Worm (Caenorhabditis elegans) whole organism, young adult: ENCODE results near the gene Y53G8AL.4.

Source experiments
- B0336.3 ChIP-seq: fragments of 200-800 bp; sonication (Bioruptor generic); IDR thresholded peaks from 2 replicates; pipeline ENCODE4 v1.3.6; 2022; ENCODE audit warnings: missing genetic modification characterization, missing compliant biosample characterization
- F22D6.2 ChIP-seq: sonication (generic microtip); optimal IDR thresholded peaks from 2 replicates; lab custom pipeline; 2016; ENCODE audit warnings: mild to moderate bottlenecking, missing genetic modification characterization, missing compliant biosample characterization
- F23B12.7 ChIP-seq: sonication (generic microtip); optimal IDR thresholded peaks from 2 replicates; lab custom pipeline; 2017; ENCODE audit warnings: missing genetic modification characterization, mild to moderate bottlenecking, missing compliant biosample characterization, antibody characterized with exemption, moderate library complexity; ENCODE audit not compliant: insufficient read depth
- F37B4.10 ChIP-seq: fragments of 200-800 bp; sonication (Bioruptor generic); IDR thresholded peaks from 2 replicates; pipeline ENCODE4 v1.3.6; 2022; ENCODE audit warnings: missing genetic modification characterization, missing compliant biosample characterization
- T07F8.4 ChIP-seq: sonication (generic microtip); optimal IDR thresholded peaks from 2 replicates; lab custom pipeline; 2016; ENCODE audit warnings: mild to moderate bottlenecking, missing genetic modification characterization, moderate library complexity, missing compliant biosample characterization
- T26A5.8 ChIP-seq: sonication (generic microtip); optimal IDR thresholded peaks from 2 replicates; lab custom pipeline; 2016; ENCODE audit warnings: missing genetic modification characterization, missing compliant biosample characterization
- atf-7 ChIP-seq: sonication (generic microtip); optimal IDR thresholded peaks from 2 replicates; lab custom pipeline; 2017; ENCODE audit warnings: mild to moderate bottlenecking, missing genetic modification characterization, missing compliant biosample characterization
- bed-2 ChIP-seq: fragments of 200-800 bp; sonication (Bioruptor generic); IDR thresholded peaks from 2 replicates; pipeline ENCODE4 v1.3.6; 2022; ENCODE audit warnings: missing genetic modification reagents, missing genetic modification characterization, missing compliant biosample characterization
- cebp-1 ChIP-seq, 2 experiments: fragments of 200-800 bp in 1 of 2; sonication (Bioruptor generic) in 1 of 2; sonication (generic microtip) in 1 of 2; IDR thresholded peaks in 1 of 2; optimal IDR thresholded peaks in 1 of 2; 2 replicates each; pipeline versions ENCODE4 v1.3.6 to Lab custom; 2017 to 2022; ENCODE audit warnings: missing compliant biosample characterization in 2 of 2, missing genetic modification characterization in 2 of 2, mild to moderate bottlenecking in 1 of 2, missing genetic modification reagents in 1 of 2, moderate library complexity in 1 of 2
- ceh-100 ChIP-seq: fragments of 200-800 bp; sonication (Bioruptor generic); IDR thresholded peaks from 2 replicates; pipeline ENCODE4 v1.3.6; 2022; ENCODE audit warnings: missing genetic modification reagents, missing genetic modification characterization, missing compliant biosample characterization
- ceh-40 ChIP-seq: fragments of 200-800 bp; sonication (Bioruptor generic); IDR thresholded peaks from 2 replicates; pipeline ENCODE4 v1.3.6; 2022; ENCODE audit warnings: missing genetic modification characterization, missing compliant biosample characterization
- chd-7 ChIP-seq: sonication (generic microtip); optimal IDR thresholded peaks from 2 replicates; lab custom pipeline; 2016; ENCODE audit warnings: mild to moderate bottlenecking, missing genetic modification characterization, moderate library complexity, missing compliant biosample characterization
- die-1 ChIP-seq: sonication (generic microtip); optimal IDR thresholded peaks from 2 replicates; lab custom pipeline; 2016; ENCODE audit warnings: missing genotype, mild to moderate bottlenecking, missing genetic modification characterization, missing compliant biosample characterization
- dox-1 ChIP-seq: fragments of 200-800 bp; sonication (Bioruptor generic); IDR thresholded peaks from 2 replicates; pipeline ENCODE4 v1.3.6; 2022; ENCODE audit warnings: missing genetic modification reagents, missing genetic modification characterization, missing compliant biosample characterization
- egrh-3 ChIP-seq: fragments of 200-800 bp; sonication (Bioruptor generic); IDR thresholded peaks from 2 replicates; pipeline ENCODE4 v1.3.6; 2022; ENCODE audit warnings: missing genetic modification reagents, missing genetic modification characterization, missing compliant biosample characterization
- ekl-4 ChIP-seq: fragments of 200-800 bp; sonication (Bioruptor generic); IDR thresholded peaks from 2 replicates; pipeline ENCODE4 v1.3.6; 2022; ENCODE audit warnings: missing genetic modification reagents, missing genetic modification characterization, missing compliant biosample characterization
- ets-4 ChIP-seq: fragments of 200-800 bp; sonication (Bioruptor generic); optimal IDR thresholded peaks from 2 replicates; lab custom pipeline; 2018; ENCODE audit warnings: mild to moderate bottlenecking, missing genetic modification characterization, missing compliant biosample characterization
- hlh-26 ChIP-seq: fragments of 200-800 bp; sonication (Bioruptor generic); conservative IDR thresholded peaks from 2 replicates; pipeline ENCODE4 v1.3.6; 2022; ENCODE audit warnings: missing genetic modification reagents, missing genetic modification characterization, missing compliant biosample characterization
- hmg-1.2 ChIP-seq: fragments of 200-800 bp; sonication (Bioruptor generic); IDR thresholded peaks from 2 replicates; pipeline ENCODE4 v1.3.6; 2022; ENCODE audit warnings: missing genetic modification reagents, missing genetic modification characterization, missing compliant biosample characterization
- hsf-1 ChIP-seq: fragments of 200-800 bp; sonication (Bioruptor generic); IDR thresholded peaks from 2 replicates; pipeline ENCODE4 v1.3.6; 2022; ENCODE audit warnings: missing genetic modification reagents, missing genetic modification characterization, missing compliant biosample characterization
- lin-40 ChIP-seq: sonication (generic microtip); optimal IDR thresholded peaks from 2 replicates; lab custom pipeline; 2016; ENCODE audit warnings: missing genetic modification characterization, mild to moderate bottlenecking, missing compliant biosample characterization, missing genotype, missing genetic modification reagents
- lsl-1 ChIP-seq: fragments of 200-800 bp; sonication (Bioruptor generic); optimal IDR thresholded peaks from 2 replicates; lab custom pipeline; 2018; ENCODE audit warnings: mild to moderate bottlenecking, missing genetic modification characterization, moderate library complexity, missing compliant biosample characterization
- madf-10 ChIP-seq: sonication (generic microtip); optimal IDR thresholded peaks from 2 replicates; lab custom pipeline; 2016; ENCODE audit warnings: mild to moderate bottlenecking, missing genetic modification characterization, missing compliant biosample characterization
- mes-4 ChIP-seq: sonication (generic microtip); optimal IDR thresholded peaks from 2 replicates; lab custom pipeline; 2016; ENCODE audit warnings: missing genotype, missing genetic modification characterization, missing compliant biosample characterization
- nhr-27 ChIP-seq: fragments of 200-800 bp; sonication (Bioruptor generic); optimal IDR thresholded peaks from 2 replicates; lab custom pipeline; 2018; ENCODE audit warnings: mild to moderate bottlenecking, missing genetic modification characterization, moderate library complexity, missing compliant biosample characterization
- nhr-80 ChIP-seq: sonication (generic microtip); optimal IDR thresholded peaks from 2 replicates; lab custom pipeline; 2016; ENCODE audit warnings: missing genetic modification characterization, missing compliant biosample characterization
- pha-4 ChIP-seq: fragments of 150-350 bp; sonication (generic microtip); optimal IDR thresholded peaks from 2 replicates; lab custom pipeline; 2014; ENCODE audit warnings: missing biosample characterization, missing genetic modification reagents, missing genetic modification characterization
- rcor-1 ChIP-seq: fragments of 200-800 bp; sonication (Bioruptor generic); IDR thresholded peaks from 2 replicates; pipeline ENCODE4 v1.3.6; 2022; ENCODE audit warnings: missing genetic modification reagents, missing genetic modification characterization, missing compliant biosample characterization
- xnd-1 ChIP-seq: sonication (generic microtip); optimal IDR thresholded peaks from 2 replicates; lab custom pipeline; 2016; ENCODE audit warnings: missing genotype, missing genetic modification reagents, missing genetic modification characterization, missing compliant biosample characterization
- zfh-2 ChIP-seq: fragments of 200-800 bp; sonication (Bioruptor generic); conservative IDR thresholded peaks from 2 replicates; pipeline ENCODE4 v1.3.6; 2022; ENCODE audit warnings: missing genetic modification reagents, missing genetic modification characterization, missing compliant biosample characterization
- ztf-22 ChIP-seq: fragments of 200-800 bp; sonication (Bioruptor generic); optimal IDR thresholded peaks from 2 replicates; lab custom pipeline; 2018; ENCODE audit warnings: mild to moderate bottlenecking, missing genetic modification characterization, moderate library complexity, missing compliant biosample characterization
- ztf-25 ChIP-seq: fragments of 200-800 bp; sonication (Bioruptor generic); IDR thresholded peaks from 2 replicates; pipeline ENCODE4 v1.3.6; 2022; ENCODE audit warnings: missing genetic modification reagents, missing genetic modification characterization, missing compliant biosample characterization
- ztf-28 ChIP-seq: fragments of 200-800 bp; sonication (Bioruptor generic); IDR thresholded peaks from 2 replicates; pipeline ENCODE4 v1.3.6; 2022; ENCODE audit warnings: missing genetic modification reagents, missing genetic modification characterization, missing compliant biosample characterization

Gene Y53G8AL.4

DNA sequence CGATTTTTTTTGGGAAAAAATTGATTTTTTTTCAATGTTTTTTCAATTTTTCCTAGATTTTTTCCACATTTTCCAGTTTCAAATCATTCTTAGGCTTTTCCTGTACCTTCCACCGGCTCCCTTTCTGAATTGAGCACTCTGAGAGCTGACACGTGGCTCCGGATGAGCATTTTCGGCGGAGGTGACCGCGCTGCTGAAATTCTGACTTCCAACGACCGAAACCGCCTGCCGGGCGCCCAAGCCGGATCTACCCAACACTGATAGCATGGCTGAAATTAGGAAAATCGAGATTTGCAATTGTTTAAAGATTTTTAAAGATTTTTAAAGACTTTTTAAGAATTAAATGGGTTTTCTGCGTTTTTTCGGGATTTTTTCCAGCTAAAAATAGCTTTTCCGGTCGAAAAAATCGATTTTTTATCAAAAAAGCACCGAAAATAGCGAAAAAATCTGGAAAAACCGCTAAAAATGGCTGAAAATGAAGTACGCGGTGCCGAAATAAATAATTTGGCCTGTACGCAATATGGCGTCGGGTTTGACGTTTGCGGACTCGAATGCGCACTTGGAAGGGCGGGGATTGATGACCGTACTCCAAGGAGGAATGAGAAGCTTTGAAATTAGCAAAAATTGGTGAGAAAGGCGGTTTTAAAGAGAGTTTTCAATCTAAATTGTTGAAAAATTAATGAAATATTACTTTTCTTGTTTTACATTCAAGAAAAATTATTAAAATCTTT is 2.0 kb downstream of the Y53G8AL.4 start, which contains the start of gene nduf-9 (continued):
- TF ChIP-seq ceh-100 (no peak), nhr-27 (tag; lab: Kevin White, UChicago) (no peak), F23B12.7 (tag; lab: Kevin White, UChicago) (peak; percentile 33), nhr-80 (no peak), lsl-1 (GFP tag; lab: Kevin White, UChicago) (peak; percentile 71), zfh-2 (GFP tag; lab: Robert Waterston, UW) (peak; percentile 56; the same call in 1 of the 2 replicates), T26A5.8 (tag; lab: Kevin White, UChicago) (no peak), rcor-1 (GFP tag; lab: Robert Waterston, UW) (0 out of 2 replicates have a peak, but pooled peaks have one; percentile 9), bed-2 (no peak), lin-40 (tag; lab: Kevin White, UChicago) (no peak)
- TF ChIP-seq, all 124 proteins: peak for 9

DNA sequence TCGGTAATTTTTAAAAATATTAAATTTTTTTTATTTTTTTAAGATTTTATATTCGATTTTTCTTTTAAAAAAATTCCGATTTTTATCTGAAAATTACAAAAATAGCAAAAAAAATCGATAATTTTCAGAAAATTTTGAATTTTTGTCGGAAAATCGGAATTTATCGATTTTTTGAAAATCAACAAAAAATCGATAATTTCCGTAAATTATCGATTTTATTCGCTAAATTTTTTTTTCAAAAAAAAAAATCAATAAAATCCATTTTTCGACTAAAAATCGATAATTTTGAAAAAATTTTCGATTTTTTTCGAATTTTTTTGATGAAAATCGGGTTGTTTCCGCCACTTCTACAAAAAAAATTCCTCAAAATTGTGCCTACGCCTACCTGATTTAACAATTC is 8.1 kb downstream of the Y53G8AL.4 start:
- TF ChIP-seq atf-7 (tag; lab: Kevin White, UChicago): no peak
- TF ChIP-seq hmg-1.2: no peak
- no peak for TF ChIP-seq ceh-40
- no peak for TF ChIP-seq B0336.3 (GFP tag; lab: Robert Waterston, UW)
- TF ChIP-seq ekl-4: no peak
- no peak for TF ChIP-seq F22D6.2
- no peak for TF ChIP-seq rcor-1 (GFP tag; lab: Robert Waterston, UW)
- TF ChIP-seq ceh-100: no peak
- TF ChIP-seq hsf-1 (GFP tag; lab: Robert Waterston, UW): no peak

DNA sequence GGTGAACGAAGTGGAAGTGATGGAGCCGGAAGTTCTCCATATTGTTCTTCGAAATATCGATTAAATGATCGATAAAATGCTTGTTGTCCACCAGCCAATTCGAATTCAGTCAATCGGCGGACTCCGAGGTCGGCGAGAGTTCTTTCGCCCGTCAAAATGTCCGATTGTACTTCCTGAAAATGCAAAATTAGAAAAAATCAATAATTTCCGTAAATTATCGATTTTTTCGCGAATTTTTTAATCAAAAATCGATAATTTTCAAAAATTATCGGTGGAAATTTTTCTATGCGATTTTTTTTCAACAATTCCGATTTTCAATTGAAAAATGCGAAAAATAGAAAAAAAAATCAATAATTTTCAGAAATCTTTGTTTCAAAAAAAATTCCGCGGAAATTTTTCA is 8.5 kb downstream of the Y53G8AL.4 start:
- TF ChIP-seq hlh-26 (GFP tag; lab: Robert Waterston, UW): no peak
- TF ChIP-seq ztf-25 (GFP tag; lab: Robert Waterston, UW): no peak
- TF ChIP-seq ets-4: no peak
- no peak for TF ChIP-seq T07F8.4
- TF ChIP-seq cebp-1 (GFP tag; IDR thresholded peaks at IDR 0.05; lab: Robert Waterston, UW): no peak
- no peak for TF ChIP-seq cebp-1 (tag; optimal IDR thresholded peaks at IDR 0.05; lab: Kevin White, UChicago)
- TF ChIP-seq ztf-28 (GFP tag; lab: Robert Waterston, UW): no peak
- no peak for TF ChIP-seq pha-4
- TF ChIP-seq ztf-22 (GFP tag; lab: Kevin White, UChicago): no peak

DNA sequence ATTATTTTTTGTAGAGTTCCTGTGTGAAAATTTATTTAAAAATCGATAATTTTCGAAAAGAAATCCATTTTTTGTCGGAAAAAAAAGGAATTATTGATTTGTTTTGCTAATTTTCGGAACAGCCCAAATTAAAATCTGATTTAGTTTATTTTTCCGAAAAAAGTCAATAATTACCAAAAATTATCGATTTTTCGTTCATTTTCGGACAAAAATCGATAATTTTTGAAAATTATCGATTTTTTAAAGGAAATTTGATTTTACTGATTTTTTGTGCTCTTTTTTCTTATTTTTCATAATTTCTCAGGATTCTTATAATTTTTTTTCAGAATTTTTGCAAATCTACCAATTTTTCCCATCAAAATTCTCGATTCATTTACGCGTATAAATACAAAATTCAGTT is 9.1 kb downstream of the Y53G8AL.4 start:
- TF ChIP-seq mes-4 (tag; lab: Kevin White, UChicago) (no peak), ets-4 (no peak), chd-7 (tag; lab: Kevin White, UChicago) (no peak), dox-1 (GFP tag; lab: Robert Waterston, UW) (no peak), ztf-28 (GFP tag; lab: Robert Waterston, UW) (no peak), egrh-3 (GFP tag; lab: Robert Waterston, UW) (no peak), F37B4.10 (GFP tag; lab: Robert Waterston, UW) (no peak), rcor-1 (GFP tag; lab: Robert Waterston, UW) (no peak), xnd-1 (tag; lab: Kevin White, UChicago) (no peak), die-1 (tag; lab: Kevin White, UChicago) (no peak), madf-10 (tag; lab: Kevin White, UChicago) (no peak)
